Fruit fly (Drosophila melanogaster): ENCODE measurements around the gene Jhbp2.

Jhbp2 gene

dm6 chr3R:4989150-4990017 lies 28.2 kb upstream of the Jhbp2 start:
- TF ChIP-seq OdsH (GFP tag; optimal IDR thresholded peaks at IDR 0.05) (peak; percentile 65), br (GFP tag; optimal IDR thresholded peaks at IDR 0.05) (peak; percentile 61), Rel (GFP tag; optimal IDR thresholded peaks at IDR 0.05) (no peak), Rel (tag; optimal IDR thresholded peaks at IDR 0.05) (no peak), foxo (GFP tag; optimal IDR thresholded peaks at IDR 0.05) (peak in 1 of 2 experiments; percentile 75), rgr (GFP tag; optimal IDR thresholded peaks at IDR 0.05) (peak; percentile 14), dmrt93B (GFP tag; optimal IDR thresholded peaks at IDR 0.05) (peak; percentile 52), ey (GFP tag; optimal IDR thresholded peaks at IDR 0.05) (peak; percentile 53), tai (GFP tag; optimal IDR thresholded peaks at IDR 0.05) (peak; percentile 48), Hnf4 (GFP tag; optimal IDR thresholded peaks at IDR 0.05) (peak; percentile 18), fru (GFP tag; optimal IDR thresholded peaks at IDR 0.05) (peak; percentile 79), brk (GFP tag; optimal IDR thresholded peaks at IDR 0.05) (peak; percentile 20), Abd-B (GFP tag; optimal IDR thresholded peaks at IDR 0.05) (no peak), Sp1 (GFP tag; optimal IDR thresholded peaks at IDR 0.05) (peak; percentile 64), HLH106 (tag; optimal IDR thresholded peaks at IDR 0.05) (peak; percentile 54), psq (GFP tag; optimal IDR thresholded peaks at IDR 0.05) (peak; percentile 34), pan (optimal IDR thresholded peaks at IDR 0.05) (no peak), usp (GFP tag; optimal IDR thresholded peaks at IDR 0.05) (no peak), lola (GFP tag; optimal IDR thresholded peaks at IDR 0.05) (no peak), Vsx2 (GFP tag; optimal IDR thresholded peaks at IDR 0.05; ENCODE audit: partially characterized antibody) (peak; percentile 33), CG32264 (GFP tag; optimal IDR thresholded peaks at IDR 0.05) (no peak), sv (GFP tag; optimal IDR thresholded peaks at IDR 0.05) (peak; percentile 52), woc (GFP tag; optimal IDR thresholded peaks at IDR 0.05) (peak; percentile 77), dl (GFP tag; optimal IDR thresholded peaks at IDR 0.05; ENCODE audit: insufficient read depth in 1 of 2, partially characterized antibody in 2 of 2) (no peak), h (GFP tag; optimal IDR thresholded peaks at IDR 0.05) (peak; percentile 61), CG9705 (GFP tag; optimal IDR thresholded peaks at IDR 0.05) (peak; percentile 14)

- TF ChIP-seq Hr78 (GFP tag; optimal IDR thresholded peaks at IDR 0.05) (no peak), Hnf4 (GFP tag; optimal IDR thresholded peaks at IDR 0.05) (no peak), sv (GFP tag; optimal IDR thresholded peaks at IDR 0.05) (no peak), OdsH (GFP tag; optimal IDR thresholded peaks at IDR 0.05) (no peak), Sp1 (GFP tag; optimal IDR thresholded peaks at IDR 0.05) (no peak), Vsx2 (GFP tag; optimal IDR thresholded peaks at IDR 0.05; ENCODE audit: partially characterized antibody) (no peak), jim (GFP tag; optimal IDR thresholded peaks at IDR 0.05) (no peak), CrebA (GFP tag; optimal IDR thresholded peaks at IDR 0.05; ENCODE audit: borderline replicate concordance) (no peak), sage (GFP tag; optimal IDR thresholded peaks at IDR 0.05) (no peak), brk (GFP tag; optimal IDR thresholded peaks at IDR 0.05) (no peak), h (GFP tag; optimal IDR thresholded peaks at IDR 0.05) (no peak), pan (optimal IDR thresholded peaks at IDR 0.05) (no peak), br (GFP tag; optimal IDR thresholded peaks at IDR 0.05) (no peak), Abd-B (GFP tag; optimal IDR thresholded peaks at IDR 0.05) (no peak), Dif (GFP tag; optimal IDR thresholded peaks at IDR 0.05; ENCODE audit: partially characterized antibody) (no peak), tai (GFP tag; optimal IDR thresholded peaks at IDR 0.05) (no peak), Mio (GFP tag; optimal IDR thresholded peaks at IDR 0.05) (no peak), CG32264 (GFP tag; optimal IDR thresholded peaks at IDR 0.05) (no peak)
These were observed 26.3 kb upstream of the Jhbp2 start for dm6 chr3R:4987408-4987807.

dm6 chr3R:4986666-4987065 lies 25.5 kb upstream of the Jhbp2 start:
- no peak for TF ChIP-seq dl (GFP tag; optimal IDR thresholded peaks at IDR 0.05; ENCODE audit: insufficient read depth in 1 of 2, partially characterized antibody in 2 of 2)
- TF ChIP-seq Dfd (GFP tag; optimal IDR thresholded peaks at IDR 0.05) = no peak
- no peak for TF ChIP-seq dmrt93B (GFP tag; optimal IDR thresholded peaks at IDR 0.05)
- TF ChIP-seq woc (GFP tag; optimal IDR thresholded peaks at IDR 0.05) = no peak
- no peak for TF ChIP-seq Sp1 (GFP tag; optimal IDR thresholded peaks at IDR 0.05)
- no peak for TF ChIP-seq brk (GFP tag; optimal IDR thresholded peaks at IDR 0.05)
- TF ChIP-seq CrebA (GFP tag; optimal IDR thresholded peaks at IDR 0.05; ENCODE audit: borderline replicate concordance) = no peak
- no peak for TF ChIP-seq Abd-B (GFP tag; optimal IDR thresholded peaks at IDR 0.05)
- no peak for TF ChIP-seq Dif (GFP tag; optimal IDR thresholded peaks at IDR 0.05; ENCODE audit: partially characterized antibody)
- TF ChIP-seq lola (GFP tag; optimal IDR thresholded peaks at IDR 0.05) = no peak
- TF ChIP-seq foxo (GFP tag; optimal IDR thresholded peaks at IDR 0.05) = no peak
- TF ChIP-seq Rel (GFP tag; optimal IDR thresholded peaks at IDR 0.05) = no peak
- no peak for TF ChIP-seq Rel (tag; optimal IDR thresholded peaks at IDR 0.05)
- TF ChIP-seq Hnf4 (GFP tag; optimal IDR thresholded peaks at IDR 0.05) = no peak
- no peak for TF ChIP-seq jim (GFP tag; optimal IDR thresholded peaks at IDR 0.05)
- no peak for TF ChIP-seq h (GFP tag; optimal IDR thresholded peaks at IDR 0.05)
- no peak for TF ChIP-seq HLH106 (tag; optimal IDR thresholded peaks at IDR 0.05)

Data from whole organism, wandering third instar larva.